Fruit fly (Drosophila melanogaster): ENCODE results near the gene CG46281.
A peak's percentile ranks its signal among the peaks of the same experiment; 100 is the strongest.

CG46281 gene

dm6 chr3R:13068022-13068421 is 37.9 kb upstream of the CG46281 start (continued):
- TF ChIP-seq CG4707 (GFP tag; optimal IDR thresholded peaks at IDR 0.05), result peak; percentile 90
- no peak for TF ChIP-seq CG7372 (GFP tag; IDR thresholded peaks at IDR 0.05)
- TF ChIP-seq CG3847 (GFP tag; IDR thresholded peaks at IDR 0.05), result no peak
- peak; percentile 17 for TF ChIP-seq Dad (GFP tag; optimal IDR thresholded peaks at IDR 0.05)
- TF ChIP-seq CG11723 (GFP tag; optimal IDR thresholded peaks at IDR 0.05), result peak; percentile 91
- TF ChIP-seq CG12744 (GFP tag; optimal IDR thresholded peaks at IDR 0.05), result peak; percentile 64
- peak; percentile 82 for TF ChIP-seq run (tag; optimal IDR thresholded peaks at IDR 0.05)
- TF ChIP-seq CG7745 (tag; optimal IDR thresholded peaks at IDR 0.05), result peak; percentile 80
- TF ChIP-seq Sin3A (optimal IDR thresholded peaks at IDR 0.05), result no peak
- peak; percentile 66 for TF ChIP-seq eyg (GFP tag; optimal IDR thresholded peaks at IDR 0.05)
- peak; percentile 88 for TF ChIP-seq CG8388 (GFP tag; optimal IDR thresholded peaks at IDR 0.05)
- peak; percentile 39; the same call in 1 of the 2 replicates for TF ChIP-seq dimm (GFP tag; IDR thresholded peaks at IDR 0.05)
- TF ChIP-seq CG11085 (GFP tag; IDR thresholded peaks at IDR 0.05), result no peak; the same call in 1 of the 2 replicates
- no peak for TF ChIP-seq ftz-f1 (GFP tag; optimal IDR thresholded peaks at IDR 0.05)
- TF ChIP-seq Gug (GFP tag; IDR thresholded peaks at IDR 0.05), result 0 out of 4 replicates have a peak, but pooled peaks have one; percentile 11
- peak; percentile 91 for TF ChIP-seq TFAM (GFP tag; optimal IDR thresholded peaks at IDR 0.05)
- TF ChIP-seq Doc2 (GFP tag; IDR thresholded peaks at IDR 0.05), result no peak
- TF ChIP-seq scrt (GFP tag; optimal IDR thresholded peaks at IDR 0.05), result peak; percentile 80
- TF ChIP-seq dm (GFP tag; optimal IDR thresholded peaks at IDR 0.05), result peak; percentile 1
- TF ChIP-seq toy (GFP tag; IDR thresholded peaks at IDR 0.05), result no peak
- TF ChIP-seq br (optimal IDR thresholded peaks at IDR 0.05), result no peak
- TF ChIP-seq CG4282 (GFP tag; optimal IDR thresholded peaks at IDR 0.05), result peak; percentile 22
- TF ChIP-seq shn (GFP tag; optimal IDR thresholded peaks at IDR 0.05), result peak; percentile 14
- TF ChIP-seq tap (tag; optimal IDR thresholded peaks at IDR 0.05), result peak; percentile 96
- TF ChIP-seq CrebB (tag; optimal IDR thresholded peaks at IDR 0.05), result peak; percentile 84
- peak; percentile 97 for TF ChIP-seq CG12104 (GFP tag; optimal IDR thresholded peaks at IDR 0.05)
- TF ChIP-seq CG1832 (GFP tag; optimal IDR thresholded peaks at IDR 0.05), result no peak
- no peak for TF ChIP-seq ase (GFP tag; IDR thresholded peaks at IDR 0.05)
- TF ChIP-seq CG9797 (GFP tag; optimal IDR thresholded peaks at IDR 0.05), result peak; percentile 53
- TF ChIP-seq knrl (GFP tag; IDR thresholded peaks at IDR 0.05; ENCODE audit: partially characterized antibody), result no peak
- TF ChIP-seq stwl (tag; optimal IDR thresholded peaks at IDR 0.05), result no peak
- TF ChIP-seq unpg (GFP tag; optimal IDR thresholded peaks at IDR 0.05), result peak; percentile 93
- peak; percentile 87 for TF ChIP-seq CG17186 (GFP tag; optimal IDR thresholded peaks at IDR 0.05)
- peak; percentile 78 for TF ChIP-seq CG7839 (tag; optimal IDR thresholded peaks at IDR 0.05)
- peak; percentile 27 for TF ChIP-seq Ets97D (GFP tag; optimal IDR thresholded peaks at IDR 0.05)
- TF ChIP-seq Elba2 (GFP tag; optimal IDR thresholded peaks at IDR 0.05), result no peak
- TF ChIP-seq seq (GFP tag; IDR thresholded peaks at IDR 0.05), result peak; percentile 67
- no peak for TF ChIP-seq yki (optimal IDR thresholded peaks at IDR 0.05)
- peak; percentile 86 for TF ChIP-seq CG18262 (tag; optimal IDR thresholded peaks at IDR 0.05)
- peak; percentile 80 for TF ChIP-seq Sry-β (GFP tag; optimal IDR thresholded peaks at IDR 0.05)
- peak; percentile 69 for TF ChIP-seq tio (GFP tag; optimal IDR thresholded peaks at IDR 0.05)
- TF ChIP-seq CG8478 (optimal IDR thresholded peaks at IDR 0.05), result no peak
- TF ChIP-seq Opbp (GFP tag; IDR thresholded peaks at IDR 0.05; ENCODE audit: partially characterized antibody), result no peak
- TF ChIP-seq tup (GFP tag; optimal IDR thresholded peaks at IDR 0.05), result peak; percentile 57
- no peak for TF ChIP-seq Dll (GFP tag; IDR thresholded peaks at IDR 0.05; ENCODE audit: partially characterized antibody)
- TF ChIP-seq Hmx (GFP tag; optimal IDR thresholded peaks at IDR 0.05), result no peak
- peak; percentile 47 for TF ChIP-seq CG15073 (GFP tag; optimal IDR thresholded peaks at IDR 0.05)
- TF ChIP-seq CG15269 (tag; optimal IDR thresholded peaks at IDR 0.05), result no peak
- peak; percentile 44 for TF ChIP-seq lmd (GFP tag; IDR thresholded peaks at IDR 0.05)
- no peak for TF ChIP-seq D (optimal IDR thresholded peaks at IDR 0.05)
- TF ChIP-seq D (GFP tag; optimal IDR thresholded peaks at IDR 0.05), result peak; percentile 91
- TF ChIP-seq Awh (GFP tag; IDR thresholded peaks at IDR 0.05), result peak; percentile 87
- no peak for TF ChIP-seq zen2 (GFP tag; IDR thresholded peaks at IDR 0.05; ENCODE audit: partially characterized antibody)

All from whole organism, embryonic.